Worm (Caenorhabditis elegans) whole organism, L1 larva: ENCODE results near the gene str-264.

Experiments used
- blmp-1 ChIP-seq: fragments of 150-350 bp; optimal IDR thresholded peaks from 2 replicates; lab custom pipeline; 2014; ENCODE audit warnings: missing biosample characterization, missing genetic modification characterization
- nhr-12 ChIP-seq: sonication (generic microtip); optimal IDR thresholded peaks from 2 replicates; lab custom pipeline; 2017; ENCODE audit warnings: missing biosample characterization, missing genetic modification characterization

- TF ChIP-seq nhr-12 (tag; lab: Kevin White, UChicago) (no peak), blmp-1 (tag; lab: Kevin White, UChicago) (no peak)
Observed at ce11 chrV:15448865-15449264, 43.6 kb downstream of the str-264 start, which contains the start of gene T26H5.14.
